Worm (Caenorhabditis elegans) whole organism, young adult: ENCODE data around the gene scl-13.

ENCODE experiments used
- B0336.3 ChIP-seq: fragments of 200-800 bp; sonication (Bioruptor generic); IDR thresholded peaks from 2 replicates; pipeline ENCODE4 v1.3.6; 2022; ENCODE audit warnings: missing genetic modification characterization, missing compliant biosample characterization
- him-1 ChIP-seq: sonication (generic microtip); optimal IDR thresholded peaks from 2 replicates; lab custom pipeline; 2016; ENCODE audit warnings: missing genotype, missing genetic modification reagents, missing genetic modification characterization, missing compliant biosample characterization

ce11 chrV:3768270-3768669, 43.2 kb downstream of the scl-13 start, which contains the start of gene R08E5.4:
- TF ChIP-seq him-1 (tag; lab: Kevin White, UChicago) = no peak
- TF ChIP-seq B0336.3 (GFP tag; lab: Robert Waterston, UW) = no peak
